Worm (Caenorhabditis elegans) whole organism, L2 larva: ENCODE measurements around the gene sulp-7.

Experiments
- F13H6.1 ChIP-seq: sonication (generic microtip); optimal IDR thresholded peaks from 2 replicates; lab custom pipeline; 2016; ENCODE audit warnings: missing genetic modification characterization, missing compliant biosample characterization
- R02D3.7 ChIP-seq: fragments of 150-350 bp; optimal IDR thresholded peaks from 2 replicates; lab custom pipeline; 2014; ENCODE audit warnings: missing biosample characterization, missing genetic modification characterization
- Y55F3AM.14 ChIP-seq: fragments of 200-800 bp; sonication (Bioruptor generic); optimal IDR thresholded peaks from 2 replicates; lab custom pipeline; 2018; ENCODE audit warnings: mild to moderate bottlenecking, missing genetic modification characterization, missing compliant biosample characterization
- ZK546.5 ChIP-seq: sonication (generic microtip); optimal IDR thresholded peaks from 2 replicates; lab custom pipeline; 2017; ENCODE audit warnings: missing biosample characterization, missing genetic modification characterization
- alr-1 ChIP-seq: fragments of 150-350 bp; optimal IDR thresholded peaks from 2 replicates; lab custom pipeline; 2014; ENCODE audit warnings: missing biosample characterization, missing genetic modification characterization
- aly-2 ChIP-seq: fragments of 150-350 bp; optimal IDR thresholded peaks from 2 replicates; lab custom pipeline; 2014; ENCODE audit warnings: missing biosample characterization, missing genetic modification characterization
- ama-1 ChIP-seq: fragments of 150-350 bp; optimal IDR thresholded peaks from 2 replicates; lab custom pipeline; 2018; ENCODE audit warnings: inconsistent platforms
- blmp-1 ChIP-seq: sonication (generic microtip); optimal IDR thresholded peaks from 2 replicates; lab custom pipeline; 2017; ENCODE audit warnings: missing genetic modification characterization, mild to moderate bottlenecking, missing compliant biosample characterization, antibody characterized with exemption, moderate library complexity; ENCODE audit not compliant: insufficient read depth
- ceh-16 ChIP-seq: fragments of 150-350 bp; optimal IDR thresholded peaks from 2 replicates; lab custom pipeline; 2014; ENCODE audit warnings: missing biosample characterization, missing genetic modification characterization
- ceh-82 ChIP-seq: fragments of 150-350 bp; optimal IDR thresholded peaks from 2 replicates; lab custom pipeline; 2014; ENCODE audit warnings: missing biosample characterization, missing genetic modification characterization
- crh-2 ChIP-seq: sonication (generic microtip); optimal IDR thresholded peaks from 2 replicates; lab custom pipeline; 2017; ENCODE audit warnings: missing biosample characterization, missing genetic modification characterization
- elt-1 ChIP-seq: fragments of 150-350 bp; optimal IDR thresholded peaks from 2 replicates; lab custom pipeline; 2014; ENCODE audit warnings: missing biosample characterization, missing genetic modification characterization
- elt-3 ChIP-seq: sonication (generic microtip); optimal IDR thresholded peaks from 2 replicates; lab custom pipeline; 2017; ENCODE audit warnings: missing biosample characterization, missing genetic modification characterization
- fos-1 ChIP-seq: fragments of 150-350 bp; optimal IDR thresholded peaks from 2 replicates; lab custom pipeline; 2014; ENCODE audit warnings: missing biosample characterization, missing genetic modification characterization
- gmeb-1 ChIP-seq: fragments of 150-350 bp; optimal IDR thresholded peaks from 2 replicates; lab custom pipeline; 2014; ENCODE audit warnings: missing biosample characterization, missing genetic modification characterization
- lin-11 ChIP-seq: fragments of 150-350 bp; sonication (generic microtip); optimal IDR thresholded peaks from 2 replicates; lab custom pipeline; 2014; ENCODE audit warnings: missing biosample characterization, missing genetic modification characterization, inconsistent platforms, mixed read lengths
- lin-13 ChIP-seq: fragments of 150-350 bp; optimal IDR thresholded peaks from 2 replicates; lab custom pipeline; 2014; ENCODE audit warnings: missing biosample characterization, missing genetic modification reagents, missing genetic modification characterization
- lin-39 ChIP-seq: fragments of 150-350 bp; optimal IDR thresholded peaks from 2 replicates; lab custom pipeline; 2014; ENCODE audit warnings: missing biosample characterization, missing genetic modification reagents, missing genetic modification characterization
- lsy-2 ChIP-seq, 2 experiments: fragments of 150-350 bp in 1 of 2; sonication (generic microtip) in 1 of 2; optimal IDR thresholded peaks; 2 replicates each; lab custom pipeline; 2014 to 2017; ENCODE audit warnings: missing biosample characterization in 2 of 2, missing genetic modification characterization in 2 of 2
- mab-5 ChIP-seq: fragments of 150-350 bp; optimal IDR thresholded peaks from 2 replicates; lab custom pipeline; 2014; ENCODE audit warnings: missing biosample characterization, missing genetic modification characterization
- mbf-1 ChIP-seq: sonication (generic microtip); optimal IDR thresholded peaks from 2 replicates; lab custom pipeline; 2017; ENCODE audit warnings: missing biosample characterization, missing genetic modification characterization
- mdl-1 ChIP-seq, 2 experiments: fragments of 150-350 bp in 1 of 2; sonication (generic microtip) in 1 of 2; optimal IDR thresholded peaks; 2 replicates each; lab custom pipeline; 2017; ENCODE audit warnings: missing biosample characterization in 2 of 2, missing genetic modification characterization in 2 of 2
- nhr-10 ChIP-seq: sonication (generic microtip); optimal IDR thresholded peaks from 2 replicates; lab custom pipeline; 2017; ENCODE audit warnings: missing biosample characterization, missing genetic modification characterization
- nhr-12 ChIP-seq: fragments of 150-350 bp; optimal IDR thresholded peaks from 2 replicates; lab custom pipeline; 2014; ENCODE audit warnings: missing biosample characterization, missing genetic modification characterization
- nhr-129 ChIP-seq: fragments of 150-350 bp; optimal IDR thresholded peaks from 2 replicates; lab custom pipeline; 2014; ENCODE audit warnings: missing biosample characterization, missing genetic modification characterization
- nhr-21 ChIP-seq: fragments of 150-350 bp; optimal IDR thresholded peaks from 2 replicates; lab custom pipeline; 2014; ENCODE audit warnings: missing biosample characterization, missing genetic modification characterization
- nhr-25 ChIP-seq: fragments of 150-350 bp; sonication (generic microtip); optimal IDR thresholded peaks from 3 replicates; lab custom pipeline; 2014; ENCODE audit warnings: missing biosample characterization, missing genetic modification characterization
- nhr-6 ChIP-seq: fragments of 150-350 bp; optimal IDR thresholded peaks from 2 replicates; lab custom pipeline; 2014; ENCODE audit warnings: missing biosample characterization, missing genetic modification characterization
- nhr-77 ChIP-seq: fragments of 150-350 bp; optimal IDR thresholded peaks from 2 replicates; lab custom pipeline; 2014; ENCODE audit warnings: missing biosample characterization, missing genetic modification characterization
- peb-1 ChIP-seq: fragments of 150-350 bp; optimal IDR thresholded peaks from 2 replicates; lab custom pipeline; 2014; ENCODE audit warnings: missing biosample characterization, missing genetic modification characterization
- sem-4 ChIP-seq: fragments of 150-350 bp; optimal IDR thresholded peaks from 2 replicates; lab custom pipeline; 2014; ENCODE audit warnings: missing biosample characterization, missing genetic modification reagents, missing genetic modification characterization
- sma-3 ChIP-seq: sonication (generic microtip); optimal IDR thresholded peaks from 2 replicates; lab custom pipeline; 2016; ENCODE audit warnings: missing genetic modification reagents, missing genetic modification characterization, missing compliant biosample characterization
- sma-9 ChIP-seq, 2 experiments: fragments of 150-350 bp in 1 of 2; sonication (generic microtip) in 1 of 2; optimal IDR thresholded peaks; 2 replicates each; lab custom pipeline; 2014 to 2016; ENCODE audit warnings: missing genetic modification characterization in 2 of 2, mild to moderate bottlenecking in 1 of 2, missing biosample characterization in 1 of 2, missing compliant biosample characterization in 1 of 2, missing genetic modification reagents in 1 of 2, moderate library complexity in 1 of 2
- snpc-4 ChIP-seq: fragments of 150-350 bp; optimal IDR thresholded peaks from 2 replicates; lab custom pipeline; 2014; ENCODE audit warnings: missing biosample characterization, missing genetic modification characterization
- unc-39 ChIP-seq: fragments of 150-350 bp; optimal IDR thresholded peaks from 2 replicates; lab custom pipeline; 2014; ENCODE audit warnings: missing biosample characterization, missing genetic modification characterization
- unc-55 ChIP-seq: fragments of 150-350 bp; sonication (generic microtip); optimal IDR thresholded peaks from 3 replicates; lab custom pipeline; 2014; ENCODE audit warnings: missing biosample characterization, missing genetic modification reagents, missing genetic modification characterization
- unc-62 ChIP-seq: fragments of 150-350 bp; optimal IDR thresholded peaks from 2 replicates; lab custom pipeline; 2014; ENCODE audit warnings: missing biosample characterization, missing genetic modification reagents, missing genetic modification characterization
- zag-1 ChIP-seq: fragments of 150-350 bp; optimal IDR thresholded peaks from 2 replicates; lab custom pipeline; 2014; ENCODE audit warnings: missing biosample characterization, missing genetic modification characterization
- ztf-1 ChIP-seq: fragments of 200-800 bp; sonication (Bioruptor generic); conservative IDR thresholded peaks from 2 replicates; pipeline ENCODE4 v1.3.6; 2022; ENCODE audit warnings: missing genetic modification characterization, missing compliant biosample characterization
- ztf-11 ChIP-seq: sonication (generic microtip); optimal IDR thresholded peaks from 2 replicates; lab custom pipeline; 2017; ENCODE audit warnings: missing biosample characterization, missing genetic modification characterization
- ztf-4 ChIP-seq: fragments of 150-350 bp; optimal IDR thresholded peaks from 2 replicates; lab custom pipeline; 2014; ENCODE audit warnings: missing biosample characterization, missing genetic modification characterization

Gene sulp-7

DNA sequence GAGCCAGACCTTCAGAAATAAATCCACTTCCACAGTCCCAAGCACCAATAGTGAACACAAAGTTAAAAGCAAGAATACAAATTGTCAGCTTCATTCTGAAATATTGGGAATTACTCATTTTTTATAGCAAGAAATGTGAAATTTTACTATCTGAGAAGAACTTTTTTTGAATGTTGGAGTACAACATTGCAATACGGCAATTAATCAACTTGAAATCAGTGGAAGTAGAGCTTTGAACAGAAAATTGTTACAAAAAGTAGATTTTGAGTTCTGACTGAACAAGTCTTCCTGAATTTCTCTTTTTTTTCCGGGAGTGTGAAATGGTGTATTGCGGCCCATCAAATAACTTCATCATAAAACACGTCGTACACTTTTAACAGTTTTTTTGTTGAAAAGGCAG is 2.3 kb upstream of the sulp-7 start, which contains the start of gene W04G3.10:
TSS of gene W04G3.10 (minus strand) at position 101 of the 400 bp plus-strand sequence.
- TF ChIP-seq crh-2 (tag; lab: Kevin White, UChicago) (no peak), ama-1 (lab: Kevin White, UChicago) (no peak), nhr-10 (no peak), ZK546.5 (tag; lab: Kevin White, UChicago) (no peak), sma-3 (no peak), fos-1 (tag; lab: Kevin White, UChicago) (no peak), nhr-25 (tag; lab: Kevin White, UChicago) (no peak), sma-9 (GFP tag; optimal IDR thresholded peaks at IDR 0.05; lab: Kevin White, UChicago) (no peak), sma-9 (tag; optimal IDR thresholded peaks at IDR 0.05; lab: Kevin White, UChicago) (no peak), blmp-1 (tag; lab: Kevin White, UChicago) (no peak), snpc-4 (no peak), elt-1 (no peak)

DNA sequence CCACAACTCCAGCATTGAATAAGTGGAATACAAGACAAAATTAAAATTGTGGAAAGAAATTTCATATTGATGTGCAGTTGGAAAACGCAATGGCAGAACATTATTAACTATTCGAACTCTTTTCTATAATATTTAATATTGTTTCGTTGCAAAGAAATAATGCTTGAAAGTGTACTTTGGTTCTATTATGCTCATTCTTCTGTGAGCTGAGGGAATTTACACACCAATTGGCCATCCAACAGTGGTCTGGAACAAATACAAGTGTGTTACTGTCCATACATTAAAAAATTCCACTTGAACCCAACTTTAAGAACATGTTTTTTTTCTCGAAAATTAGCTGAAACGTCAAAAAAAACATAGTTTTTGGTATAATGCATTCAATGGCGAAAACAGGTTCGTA is 811 bp upstream of the sulp-7 start, which contains the start of gene W04G3.13:
TSS of gene W04G3.13 (minus strand) at position 101 of the 400 bp plus-strand sequence.
- TF ChIP-seq lsy-2 (tag; optimal IDR thresholded peaks at IDR 0.05; lab: Kevin White, UChicago) (no peak), nhr-25 (tag; lab: Kevin White, UChicago) (no peak), mbf-1 (no peak), sma-3 (no peak), ceh-16 (tag; lab: Kevin White, UChicago) (no peak), alr-1 (no peak), nhr-77 (tag; lab: Kevin White, UChicago) (no peak), R02D3.7 (tag; lab: Kevin White, UChicago) (no peak)
- TF ChIP-seq, all 48 proteins: peak for 0

DNA sequence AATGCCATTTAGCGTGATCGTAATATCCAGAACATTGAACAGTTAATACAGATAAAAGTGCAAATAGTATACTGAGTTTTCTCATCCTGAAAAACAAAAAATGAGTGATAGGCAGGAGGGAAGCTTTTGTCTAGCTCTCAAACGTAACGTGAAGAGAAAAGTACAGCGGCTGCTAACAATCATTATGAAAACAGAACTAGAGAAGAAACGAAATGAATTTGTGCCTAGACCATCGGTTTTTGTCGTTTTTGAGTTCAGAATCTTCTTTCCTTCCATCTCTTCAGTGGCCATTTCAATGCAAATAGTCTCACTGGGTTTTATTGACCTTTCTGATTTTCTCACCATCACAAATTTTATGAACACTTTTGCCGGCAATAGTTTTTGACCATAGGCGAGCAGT is 4.7 kb downstream of the sulp-7 start, which contains the start of gene W04G3.7:
TSS of gene W04G3.7 (minus strand) at position 101 of the 400 bp plus-strand sequence.
- TF ChIP-seq snpc-4 (no peak), ztf-1 (GFP tag; lab: Robert Waterston, UW) (no peak), mbf-1 (no peak), ztf-11 (no peak), Y55F3AM.14 (GFP tag; lab: Kevin White, UChicago) (no peak), ceh-16 (tag; lab: Kevin White, UChicago) (no peak), F13H6.1 (tag; lab: Kevin White, UChicago) (no peak), lin-39 (tag; lab: Kevin White, UChicago) (no peak), sem-4 (tag; lab: Kevin White, UChicago) (no peak), mdl-1 (tag; optimal IDR thresholded peaks at IDR 0.05; lab: Kevin White, UChicago) (no peak), crh-2 (tag; lab: Kevin White, UChicago) (no peak), aly-2 (no peak), nhr-77 (tag; lab: Kevin White, UChicago) (no peak), lin-11 (no peak)
- TF ChIP-seq, all 48 proteins: peak for 0

DNA sequence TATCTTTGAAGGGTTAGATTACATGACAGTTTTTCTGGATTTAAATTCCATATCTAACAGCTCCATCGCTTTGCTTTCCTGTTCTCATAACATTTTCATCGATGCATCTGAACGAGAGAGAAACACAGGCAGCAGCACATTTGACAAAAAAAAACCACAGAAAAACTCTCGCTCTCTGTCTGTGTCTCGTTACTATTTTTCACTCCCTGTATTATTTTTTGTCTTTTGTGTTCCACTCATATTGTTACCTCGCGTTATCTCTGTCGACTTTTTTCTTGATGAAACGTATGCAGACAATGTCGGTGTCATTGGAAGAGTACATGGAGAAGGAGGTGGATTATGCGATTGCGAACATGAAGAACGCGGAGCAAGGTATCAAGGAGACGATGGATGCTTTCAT is 8.5 kb downstream of the sulp-7 start, which contains the start of gene W04G3.11:
TSS of gene W04G3.11 (plus strand) at position 244 of the 400 bp plus-strand sequence.
- TF ChIP-seq ztf-4: no peak
- no peak for TF ChIP-seq Y55F3AM.14 (GFP tag; lab: Kevin White, UChicago)
- TF ChIP-seq peb-1 (tag; lab: Kevin White, UChicago): no peak
- no peak for TF ChIP-seq lin-13 (GFP tag; lab: Kevin White, UChicago)
- no peak for TF ChIP-seq ZK546.5 (tag; lab: Kevin White, UChicago)
- TF ChIP-seq unc-55 (GFP tag; lab: Kevin White, UChicago): no peak
- TF ChIP-seq sma-9 (GFP tag; optimal IDR thresholded peaks at IDR 0.05; lab: Kevin White, UChicago): no peak
- no peak for TF ChIP-seq sma-9 (tag; optimal IDR thresholded peaks at IDR 0.05; lab: Kevin White, UChicago)
- no peak for TF ChIP-seq lin-11
- no peak for TF ChIP-seq aly-2
- TF ChIP-seq sem-4 (tag; lab: Kevin White, UChicago): no peak
- no peak for TF ChIP-seq ceh-82 (tag; lab: Kevin White, UChicago)
- TF ChIP-seq unc-39 (tag; lab: Kevin White, UChicago): no peak
- no peak for TF ChIP-seq gmeb-1 (tag; lab: Kevin White, UChicago)
- TF ChIP-seq, all 48 proteins: peak for 0

DNA sequence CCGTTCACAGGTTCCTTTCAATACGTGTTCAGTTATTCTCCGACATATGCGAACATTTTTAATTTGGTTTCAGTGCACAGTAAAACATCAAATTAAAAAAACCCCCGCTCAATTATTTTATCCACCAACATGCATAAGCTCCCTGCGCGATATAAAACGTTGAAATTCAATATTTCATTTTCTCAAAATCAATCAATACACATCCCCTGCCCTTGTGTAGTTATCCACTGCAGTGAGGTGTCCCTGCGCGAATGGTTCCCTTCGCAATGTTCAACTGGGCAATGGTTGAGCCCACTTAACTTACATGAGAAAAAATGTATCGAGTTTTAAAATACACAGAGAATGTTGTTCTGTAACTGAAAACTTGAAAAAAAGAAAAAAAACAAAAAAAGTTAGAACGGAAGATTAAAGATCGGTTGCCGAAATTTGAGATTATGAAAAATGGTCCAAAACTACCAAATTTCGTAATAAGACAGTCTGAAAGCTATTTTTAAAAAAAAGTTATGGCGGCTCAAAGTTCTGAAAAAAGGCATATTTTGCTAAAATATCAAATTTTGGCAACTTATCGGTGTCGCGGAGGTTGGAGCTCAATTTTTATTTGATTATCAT is 13.6 kb downstream of the sulp-7 start:
- peak; percentile 99 for TF ChIP-seq sem-4 (tag; lab: Kevin White, UChicago)
- peak; percentile 100 for TF ChIP-seq zag-1 (tag; lab: Kevin White, UChicago)
- TF ChIP-seq nhr-129 (tag; lab: Kevin White, UChicago): peak; percentile 100
- peak; percentile 75 for TF ChIP-seq nhr-12 (tag; lab: Kevin White, UChicago)
- TF ChIP-seq nhr-6 (tag; lab: Kevin White, UChicago): peak; percentile 99
- TF ChIP-seq sma-3: peak; percentile 100
- peak; percentile 100 for TF ChIP-seq fos-1 (tag; lab: Kevin White, UChicago)
- peak; percentile 99 for TF ChIP-seq unc-62 (GFP tag; lab: Kevin White, UChicago)
- TF ChIP-seq mab-5 (tag; lab: Kevin White, UChicago): peak; percentile 99
- TF ChIP-seq ztf-4: peak; percentile 99
- peak; percentile 84 for TF ChIP-seq ztf-11
- peak; percentile 97 for TF ChIP-seq Y55F3AM.14 (GFP tag; lab: Kevin White, UChicago)
- peak; percentile 94 for TF ChIP-seq snpc-4
- TF ChIP-seq aly-2: peak; percentile 67
- TF ChIP-seq lin-13 (GFP tag; lab: Kevin White, UChicago): peak; percentile 99
- TF ChIP-seq nhr-10: peak; percentile 100
- peak; percentile 54 for TF ChIP-seq elt-1
- peak; percentile 100 for TF ChIP-seq nhr-21
- peak; percentile 97 for TF ChIP-seq gmeb-1 (tag; lab: Kevin White, UChicago)
- peak; percentile 90 for TF ChIP-seq ZK546.5 (tag; lab: Kevin White, UChicago)
- TF ChIP-seq mbf-1: peak; percentile 82
- peak; percentile 100 for TF ChIP-seq elt-3 (tag; lab: Kevin White, UChicago)
- peak; percentile 100 for TF ChIP-seq lin-39 (tag; lab: Kevin White, UChicago)
